Worm (Caenorhabditis elegans) whole organism, young adult: ENCODE data around the gene B0222.1.

Experiments
- B0035.1 ChIP-seq: sonication (generic microtip); optimal IDR thresholded peaks from 2 replicates; lab custom pipeline; 2016; ENCODE audit warnings: missing genetic modification characterization, mild to moderate bottlenecking, missing compliant biosample characterization, missing genotype, missing genetic modification reagents
- B0336.3 ChIP-seq: fragments of 200-800 bp; sonication (Bioruptor generic); IDR thresholded peaks from 2 replicates; pipeline ENCODE4 v1.3.6; 2022; ENCODE audit warnings: missing genetic modification characterization, missing compliant biosample characterization
- C06A6.2 ChIP-seq: fragments of 200-800 bp; sonication (Bioruptor generic); conservative IDR thresholded peaks from 2 replicates; pipeline ENCODE4 v1.3.6; 2022; ENCODE audit warnings: missing genetic modification characterization, missing compliant biosample characterization
- D2030.7 ChIP-seq: fragments of 200-800 bp; sonication (Bioruptor generic); IDR thresholded peaks from 2 replicates; pipeline ENCODE4 v1.3.6; 2022; ENCODE audit warnings: missing genetic modification reagents, missing genetic modification characterization, missing compliant biosample characterization
- F23B12.7 ChIP-seq: sonication (generic microtip); optimal IDR thresholded peaks from 2 replicates; lab custom pipeline; 2017; ENCODE audit warnings: missing genetic modification characterization, mild to moderate bottlenecking, missing compliant biosample characterization, antibody characterized with exemption, moderate library complexity; ENCODE audit not compliant: insufficient read depth
- F49E8.2 ChIP-seq: sonication (generic microtip); optimal IDR thresholded peaks from 3 replicates; lab custom pipeline; 2017; ENCODE audit warnings: missing genetic modification characterization, mild to moderate bottlenecking, missing compliant biosample characterization, antibody characterized with exemption, moderate library complexity; ENCODE audit not compliant: insufficient read depth
- T26A5.8 ChIP-seq: sonication (generic microtip); optimal IDR thresholded peaks from 2 replicates; lab custom pipeline; 2016; ENCODE audit warnings: missing genetic modification characterization, missing compliant biosample characterization
- Y56A3A.18 ChIP-seq: fragments of 200-800 bp; sonication (Bioruptor generic); IDR thresholded peaks from 2 replicates; pipeline ENCODE4 v1.3.6; 2022; ENCODE audit warnings: missing genetic modification reagents, missing genetic modification characterization, missing compliant biosample characterization
- Y67H2A.10 ChIP-seq: fragments of 200-800 bp; sonication (Bioruptor generic); conservative IDR thresholded peaks from 2 replicates; pipeline ENCODE4 v1.3.6; 2022; ENCODE audit warnings: missing genetic modification reagents, missing genetic modification characterization, missing compliant biosample characterization
- ZK185.1 ChIP-seq: sonication (generic microtip); optimal IDR thresholded peaks from 2 replicates; lab custom pipeline; 2016; ENCODE audit warnings: mild to moderate bottlenecking, missing genetic modification characterization, missing compliant biosample characterization; ENCODE audit not compliant: poor library complexity, severe bottlenecking
- akir-1 ChIP-seq: fragments of 200-800 bp; sonication (Bioruptor generic); optimal IDR thresholded peaks from 2 replicates; lab custom pipeline; 2018; ENCODE audit warnings: mild to moderate bottlenecking, missing genetic modification characterization, moderate library complexity, missing compliant biosample characterization
- ama-1 ChIP-seq, 3 experiments: fragments of 150-350 bp in 1 of 3; sonication (generic microtip) in 2 of 3; optimal IDR thresholded peaks; 2 replicates each; lab custom pipeline; 2014 to 2018; ENCODE audit warnings: missing biosample characterization in 2 of 3, missing genetic modification characterization in 2 of 3, missing genetic modification reagents in 2 of 3
- aptf-2 ChIP-seq: fragments of 200-800 bp; sonication (Bioruptor generic); conservative IDR thresholded peaks from 2 replicates; pipeline ENCODE4 v1.3.6; 2022; ENCODE audit warnings: missing genetic modification reagents, missing genetic modification characterization, missing compliant biosample characterization
- aptf-3 ChIP-seq: fragments of 200-800 bp; sonication (Bioruptor generic); IDR thresholded peaks from 2 replicates; pipeline ENCODE4 v1.3.6; 2022; ENCODE audit warnings: missing genetic modification characterization, missing compliant biosample characterization
- attf-5 ChIP-seq: fragments of 200-800 bp; sonication (Bioruptor generic); optimal IDR thresholded peaks from 2 replicates; lab custom pipeline; 2018; ENCODE audit warnings: mild to moderate bottlenecking, missing genetic modification characterization, missing compliant biosample characterization
- attf-6 ChIP-seq: fragments of 200-800 bp; sonication (Bioruptor generic); IDR thresholded peaks from 2 replicates; pipeline ENCODE4 v1.3.6; 2022; ENCODE audit warnings: missing genetic modification reagents, missing genetic modification characterization, missing compliant biosample characterization
- bed-1 ChIP-seq: fragments of 200-800 bp; sonication (Bioruptor generic); IDR thresholded peaks from 2 replicates; pipeline ENCODE4 v1.3.6; 2022; ENCODE audit warnings: missing genetic modification reagents, missing genetic modification characterization, missing compliant biosample characterization
- cebp-2 ChIP-seq: fragments of 200-800 bp; sonication (Bioruptor generic); IDR thresholded peaks from 2 replicates; pipeline ENCODE4 v1.3.6; 2022; ENCODE audit warnings: missing genetic modification characterization, missing compliant biosample characterization
- ceh-100 ChIP-seq: fragments of 200-800 bp; sonication (Bioruptor generic); IDR thresholded peaks from 2 replicates; pipeline ENCODE4 v1.3.6; 2022; ENCODE audit warnings: missing genetic modification reagents, missing genetic modification characterization, missing compliant biosample characterization
- ceh-79 ChIP-seq: sonication (generic microtip); optimal IDR thresholded peaks from 2 replicates; lab custom pipeline; 2017; ENCODE audit warnings: mild to moderate bottlenecking, missing genetic modification characterization, missing compliant biosample characterization
- dox-1 ChIP-seq: fragments of 200-800 bp; sonication (Bioruptor generic); IDR thresholded peaks from 2 replicates; pipeline ENCODE4 v1.3.6; 2022; ENCODE audit warnings: missing genetic modification reagents, missing genetic modification characterization, missing compliant biosample characterization
- dpl-1 ChIP-seq: fragments of 150-350 bp; optimal IDR thresholded peaks from 2 replicates; lab custom pipeline; 2014; ENCODE audit warnings: missing biosample characterization, missing genetic modification reagents, missing genetic modification characterization
- egl-18 ChIP-seq: fragments of 200-800 bp; sonication (Bioruptor generic); IDR thresholded peaks from 2 replicates; pipeline ENCODE4 v1.3.6; 2022; ENCODE audit warnings: missing genetic modification reagents, missing genetic modification characterization, missing compliant biosample characterization
- ekl-4 ChIP-seq: fragments of 200-800 bp; sonication (Bioruptor generic); IDR thresholded peaks from 2 replicates; pipeline ENCODE4 v1.3.6; 2022; ENCODE audit warnings: missing genetic modification reagents, missing genetic modification characterization, missing compliant biosample characterization
- him-1 ChIP-seq: sonication (generic microtip); optimal IDR thresholded peaks from 2 replicates; lab custom pipeline; 2016; ENCODE audit warnings: missing genotype, missing genetic modification reagents, missing genetic modification characterization, missing compliant biosample characterization
- hlh-12 ChIP-seq: sonication (generic microtip); optimal IDR thresholded peaks from 2 replicates; lab custom pipeline; 2016; ENCODE audit warnings: missing genetic modification characterization, missing compliant biosample characterization
- hlh-26 ChIP-seq: fragments of 200-800 bp; sonication (Bioruptor generic); conservative IDR thresholded peaks from 2 replicates; pipeline ENCODE4 v1.3.6; 2022; ENCODE audit warnings: missing genetic modification reagents, missing genetic modification characterization, missing compliant biosample characterization
- hsf-1 ChIP-seq: fragments of 200-800 bp; sonication (Bioruptor generic); IDR thresholded peaks from 2 replicates; pipeline ENCODE4 v1.3.6; 2022; ENCODE audit warnings: missing genetic modification reagents, missing genetic modification characterization, missing compliant biosample characterization
- lin-26 ChIP-seq: fragments of 200-800 bp; sonication (Bioruptor generic); IDR thresholded peaks from 2 replicates; pipeline ENCODE4 v1.3.6; 2022; ENCODE audit warnings: missing genetic modification reagents, missing genetic modification characterization, missing compliant biosample characterization
- lin-54 ChIP-seq: fragments of 200-800 bp; sonication (Bioruptor generic); optimal IDR thresholded peaks from 2 replicates; lab custom pipeline; 2018; ENCODE audit warnings: mild to moderate bottlenecking, missing genetic modification characterization, missing compliant biosample characterization
- madf-6 ChIP-seq: fragments of 200-800 bp; sonication (Bioruptor generic); IDR thresholded peaks from 2 replicates; pipeline ENCODE4 v1.3.6; 2022; ENCODE audit warnings: missing genetic modification reagents, missing genetic modification characterization, missing compliant biosample characterization
- mcd-1 ChIP-seq: fragments of 200-800 bp; sonication (Bioruptor generic); IDR thresholded peaks from 2 replicates; pipeline ENCODE4 v1.3.6; 2022; ENCODE audit warnings: missing genetic modification reagents, missing genetic modification characterization, missing compliant biosample characterization
- mxl-1 ChIP-seq: sonication (generic microtip); optimal IDR thresholded peaks from 2 replicates; lab custom pipeline; 2016; ENCODE audit warnings: missing genetic modification characterization, missing compliant biosample characterization
- nhr-179 ChIP-seq: sonication (generic microtip); optimal IDR thresholded peaks from 2 replicates; lab custom pipeline; 2016; ENCODE audit warnings: mild to moderate bottlenecking, missing genetic modification characterization, missing compliant biosample characterization
- pbrm-1 ChIP-seq: fragments of 200-800 bp; sonication (Bioruptor generic); IDR thresholded peaks from 2 replicates; pipeline ENCODE4 v1.3.6; 2022; ENCODE audit warnings: missing genetic modification reagents, missing genetic modification characterization, missing compliant biosample characterization
- rcor-1 ChIP-seq: fragments of 200-800 bp; sonication (Bioruptor generic); IDR thresholded peaks from 2 replicates; pipeline ENCODE4 v1.3.6; 2022; ENCODE audit warnings: missing genetic modification reagents, missing genetic modification characterization, missing compliant biosample characterization
- snpc-1.1 ChIP-seq: sonication (generic microtip); optimal IDR thresholded peaks from 2 replicates; lab custom pipeline; 2017; ENCODE audit warnings: missing genetic modification characterization, mild to moderate bottlenecking, missing compliant biosample characterization, antibody characterized with exemption, moderate library complexity, missing genotype, missing genetic modification reagents; ENCODE audit not compliant: insufficient read depth
- snpc-4 ChIP-seq, 5 experiments: fragments of 150-350 bp in 1 of 5; sonication (generic microtip) in 4 of 5; optimal IDR thresholded peaks; 2 replicates each; lab custom pipeline; 2014 to 2018; ENCODE audit warnings: missing genetic modification characterization in 5 of 5, missing biosample characterization in 3 of 5, antibody characterized with exemption in 2 of 5, mild to moderate bottlenecking in 2 of 5, missing compliant biosample characterization in 2 of 5, missing genotype in 2 of 5, moderate library complexity in 2 of 5, missing genetic modification reagents in 1 of 5
- somi-1 ChIP-seq: fragments of 200-800 bp; sonication (Bioruptor generic); optimal IDR thresholded peaks from 2 replicates; lab custom pipeline; 2018; ENCODE audit warnings: mild to moderate bottlenecking, missing genetic modification characterization, missing compliant biosample characterization
- sptf-2 ChIP-seq: fragments of 200-800 bp; sonication (Bioruptor generic); optimal IDR thresholded peaks from 2 replicates; lab custom pipeline; 2018; ENCODE audit warnings: mild to moderate bottlenecking, missing genetic modification characterization, missing compliant biosample characterization
- tbp1 ChIP-seq: fragments of 200-800 bp; sonication (Bioruptor generic); optimal IDR thresholded peaks from 2 replicates; lab custom pipeline; 2018; ENCODE audit warnings: mild to moderate bottlenecking, missing genetic modification characterization, missing compliant biosample characterization
- unc-130 ChIP-seq: sonication (generic microtip); optimal IDR thresholded peaks from 2 replicates; lab custom pipeline; 2016; ENCODE audit warnings: missing genetic modification reagents, missing genetic modification characterization, missing compliant biosample characterization
- zfh-2 ChIP-seq: fragments of 200-800 bp; sonication (Bioruptor generic); conservative IDR thresholded peaks from 2 replicates; pipeline ENCODE4 v1.3.6; 2022; ENCODE audit warnings: missing genetic modification reagents, missing genetic modification characterization, missing compliant biosample characterization
- zim-3 ChIP-seq: sonication (generic microtip); optimal IDR thresholded peaks from 2 replicates; lab custom pipeline; 2017; ENCODE audit warnings: mild to moderate bottlenecking, missing genetic modification characterization, moderate library complexity, missing compliant biosample characterization

Gene B0222.1

ce11 chrV:9088758-9089157, 45.3 kb upstream of the B0222.1 start (continued):
- TF ChIP-seq ama-1 (optimal IDR thresholded peaks at IDR 0.05; lab: Kevin White, UChicago) (peak; percentile 82), ama-1 (GFP tag; optimal IDR thresholded peaks at IDR 0.05; lab: Kevin White, UChicago) (no peak), somi-1 (GFP tag; lab: Kevin White, UChicago) (no peak), B0035.1 (tag; lab: Kevin White, UChicago) (no peak), lin-54 (GFP tag; lab: Kevin White, UChicago) (peak; percentile 4), B0336.3 (GFP tag; lab: Robert Waterston, UW) (no peak), Y67H2A.10 (GFP tag; lab: Robert Waterston, UW) (no peak), pbrm-1 (GFP tag; lab: Robert Waterston, UW) (0 out of 2 replicates have a peak, but pooled peaks have one; percentile 52), him-1 (no peak), ceh-79 (tag; lab: Kevin White, UChicago) (no peak), hlh-26 (no peak), F23B12.7 (tag; lab: Kevin White, UChicago) (no peak), aptf-3 (0 out of 2 replicates have a peak, but pooled peaks have one; percentile 53), ZK185.1 (no peak), dpl-1 (GFP tag; lab: Kevin White, UChicago) (no peak), aptf-2 (GFP tag; lab: Robert Waterston, UW) (no peak), C06A6.2 (no peak), attf-5 (GFP tag; lab: Kevin White, UChicago) (no peak), egl-18 (GFP tag; lab: Robert Waterston, UW) (no peak), mxl-1 (tag; lab: Kevin White, UChicago) (no peak), snpc-1.1 (tag; lab: Kevin White, UChicago) (no peak), dox-1 (peak; percentile 87), sptf-2 (GFP tag; lab: Kevin White, UChicago) (no peak), zim-3 (peak; percentile 18), cebp-2 (GFP tag; lab: Robert Waterston, UW) (0 out of 2 replicates have a peak, but pooled peaks have one; percentile 5), T26A5.8 (tag; lab: Kevin White, UChicago) (no peak), unc-130 (GFP tag; lab: Kevin White, UChicago) (no peak), akir-1 (GFP tag; lab: Kevin White, UChicago) (no peak), nhr-179 (no peak)

- TF ChIP-seq D2030.7 (GFP tag; lab: Robert Waterston, UW) (peak; percentile 48; the same call in 1 of the 2 replicates), zfh-2 (GFP tag; lab: Robert Waterston, UW) (0 out of 2 replicates have a peak, but pooled peaks have one; percentile 36), tbp1 (GFP tag; lab: Kevin White, UChicago) (peak; percentile 49), F49E8.2 (peak; percentile 2), Y56A3A.18 (peak; percentile 43; the same call in 1 of the 2 replicates), lin-26 (GFP tag; lab: Robert Waterston, UW) (peak; percentile 43; the same call in 1 of the 2 replicates), dox-1 (peak; percentile 55), attf-6 (GFP tag; lab: Robert Waterston, UW) (peak; percentile 77), hsf-1 (GFP tag; lab: Robert Waterston, UW) (peak; percentile 58), snpc-4 (GFP tag; optimal IDR thresholded peaks at IDR 0.05; lab: Kevin White, UChicago) (peak; percentile 58), snpc-4 (tag; optimal IDR thresholded peaks at IDR 0.05; lab: Kevin White, UChicago) (peak in 3 of 4 experiments; percentile 53 to 79 (median 66)), aptf-3 (peak; percentile 81; the same call in 1 of the 2 replicates), madf-6 (GFP tag; lab: Robert Waterston, UW) (peak; percentile 60), ekl-4 (peak; percentile 61; the same call in 1 of the 2 replicates), snpc-1.1 (tag; lab: Kevin White, UChicago) (peak; percentile 79), ceh-100 (GFP tag; lab: Robert Waterston, UW) (peak; percentile 16; the same call in 1 of the 2 replicates), rcor-1 (GFP tag; lab: Robert Waterston, UW) (peak; percentile 54), bed-1 (GFP tag; lab: Robert Waterston, UW) (0 out of 2 replicates have a peak, but pooled peaks have one; percentile 62), hlh-12 (tag; lab: Kevin White, UChicago) (peak; percentile 30), mcd-1 (GFP tag; lab: Robert Waterston, UW) (peak; percentile 39; the same call in 1 of the 2 replicates)
Observed at ce11 chrV:9090824-9091798, 42.9 kb upstream of the B0222.1 start.
